Worm (Caenorhabditis elegans): ENCODE measurements around the gene shc-2.

DNA sequence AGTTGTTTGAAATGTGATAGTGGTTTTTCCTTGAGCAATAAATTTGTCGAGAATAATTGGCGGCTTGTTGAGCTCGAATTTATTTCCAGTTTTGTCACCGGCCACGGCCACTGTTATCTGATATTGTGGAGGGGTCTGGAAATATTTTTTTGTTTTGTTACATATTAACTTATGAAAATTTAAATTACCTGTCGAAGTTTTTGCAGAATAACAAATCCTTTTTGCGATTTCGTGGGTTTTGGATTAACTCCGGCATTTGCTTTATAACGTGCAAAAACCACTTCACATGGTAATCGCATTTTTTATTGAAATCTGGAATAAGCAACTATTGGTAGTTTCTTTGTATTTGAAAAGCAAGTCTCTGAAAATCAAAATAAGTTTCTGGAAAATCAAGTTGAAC, 67.2 kb downstream of the shc-2 start, which contains the start of gene lrr-1:
- no peak for TF ChIP-seq ces-1 (GFP tag; optimal IDR thresholded peaks at IDR 0.05)
- TF ChIP-seq nhr-237 (tag; optimal IDR thresholded peaks at IDR 0.05): no peak
- no peak for TF ChIP-seq hlh-1 (tag; optimal IDR thresholded peaks at IDR 0.05)
- TF ChIP-seq snpc-4 (tag; optimal IDR thresholded peaks at IDR 0.05): no peak

Measured in whole organism, mixed stage, embryonic.